Worm (Caenorhabditis elegans) whole organism, L1 larva: Measurements from ENCODE around the gene W02G9.3.

Experiments
- Y116A8C.19 ChIP-seq: sonication (generic microtip); optimal IDR thresholded peaks from 2 replicates; lab custom pipeline; 2016; ENCODE audit warnings: missing compliant biosample characterization, missing genetic modification characterization, borderline replicate concordance
- aha-1 ChIP-seq: fragments of 150-350 bp; optimal IDR thresholded peaks from 2 replicates; lab custom pipeline; 2014; ENCODE audit warnings: missing biosample characterization, missing genetic modification characterization
- ama-1 ChIP-seq: fragments of 150-350 bp; optimal IDR thresholded peaks from 2 replicates; lab custom pipeline; 2014
- blmp-1 ChIP-seq: fragments of 150-350 bp; optimal IDR thresholded peaks from 2 replicates; lab custom pipeline; 2014; ENCODE audit warnings: missing biosample characterization, missing genetic modification characterization
- ceh-8 ChIP-seq: fragments of 200-800 bp; sonication (Bioruptor generic); optimal IDR thresholded peaks from 2 replicates; lab custom pipeline; 2018; ENCODE audit warnings: mild to moderate bottlenecking, missing genetic modification characterization, moderate library complexity, missing compliant biosample characterization
- ceh-82 ChIP-seq, 3 experiments: fragments of 150-350 bp in 1 of 3; sonication (generic microtip) in 2 of 3; optimal IDR thresholded peaks; 2 replicates each; lab custom pipeline; 2014 to 2017; ENCODE audit warnings: missing biosample characterization in 3 of 3, missing genetic modification characterization in 3 of 3
- ceh-88 ChIP-seq: fragments of 200-800 bp; sonication (Bioruptor generic); IDR thresholded peaks from 2 replicates; pipeline ENCODE4 v1.3.6; 2022; ENCODE audit warnings: missing genetic modification characterization, missing compliant biosample characterization
- ceh-90 ChIP-seq: sonication (generic microtip); optimal IDR thresholded peaks from 2 replicates; lab custom pipeline; 2016; ENCODE audit warnings: missing genetic modification characterization, missing compliant biosample characterization
- efl-1 ChIP-seq, 4 experiments: fragments of 150-350 bp; optimal IDR thresholded peaks in 3 of 4; peaks in 1 of 4; 1 replicate in 1 of 4; 2 replicates in 3 of 4; lab custom pipeline; 2014; ENCODE audit warnings: missing biosample characterization in 2 of 4, missing genetic modification characterization in 2 of 4, missing genetic modification reagents in 2 of 4
- efl-3 ChIP-seq: fragments of 200-800 bp; sonication (Bioruptor generic); optimal IDR thresholded peaks from 2 replicates; lab custom pipeline; 2018; ENCODE audit warnings: mild to moderate bottlenecking, missing genetic modification characterization, missing compliant biosample characterization
- egl-27 ChIP-seq, 2 experiments: fragments of 150-350 bp in 1 of 2; sonication (generic microtip); optimal IDR thresholded peaks; 3 replicates each; lab custom pipeline; 2017 to 2018; ENCODE audit warnings: missing biosample characterization in 2 of 2, missing genetic modification characterization in 2 of 2, missing genetic modification reagents in 2 of 2
- elt-2 ChIP-seq: sonication (generic microtip); optimal IDR thresholded peaks from 2 replicates; lab custom pipeline; 2016; ENCODE audit warnings: missing genetic modification characterization, mild to moderate bottlenecking, inconsistent platforms, missing compliant biosample characterization, missing genetic modification reagents
- ets-5 ChIP-seq: fragments of 200-800 bp; sonication (Bioruptor generic); IDR thresholded peaks from 2 replicates; pipeline ENCODE4 v1.3.6; 2022; ENCODE audit warnings: missing genetic modification characterization, missing compliant biosample characterization
- fkh-10 ChIP-seq: sonication (generic microtip); optimal IDR thresholded peaks from 2 replicates; lab custom pipeline; 2017; ENCODE audit warnings: missing biosample characterization, missing genetic modification reagents, missing genetic modification characterization
- fkh-4 ChIP-seq: sonication (generic microtip); optimal IDR thresholded peaks from 2 replicates; lab custom pipeline; 2016; ENCODE audit warnings: missing compliant biosample characterization, missing genetic modification characterization, borderline replicate concordance
- fkh-8 ChIP-seq: sonication (generic microtip); optimal IDR thresholded peaks from 2 replicates; lab custom pipeline; 2016; ENCODE audit warnings: mild to moderate bottlenecking, missing genetic modification characterization, missing compliant biosample characterization
- grh-1 ChIP-seq: fragments of 200-800 bp; sonication (Bioruptor generic); IDR thresholded peaks from 2 replicates; pipeline ENCODE4 v1.3.6; 2022; ENCODE audit warnings: missing genetic modification reagents, missing genetic modification characterization, missing compliant biosample characterization
- hpl-2 ChIP-seq: fragments of 150-350 bp; optimal IDR thresholded peaks from 2 replicates; lab custom pipeline; 2014; ENCODE audit warnings: missing biosample characterization, missing genetic modification reagents, missing genetic modification characterization
- lin-14 ChIP-seq: fragments of 200-800 bp; sonication (Bioruptor generic); optimal IDR thresholded peaks from 2 replicates; lab custom pipeline; 2018; ENCODE audit warnings: mild to moderate bottlenecking, missing genetic modification characterization, moderate library complexity, missing compliant biosample characterization
- lin-35 ChIP-seq, 2 experiments: fragments of 150-350 bp; optimal IDR thresholded peaks; 2 replicates each; lab custom pipeline; 2014; ENCODE audit warnings: missing biosample characterization in 2 of 2, missing genetic modification characterization in 2 of 2, missing genetic modification reagents in 2 of 2
- mab-9 ChIP-seq: fragments of 200-800 bp; sonication (Bioruptor generic); IDR thresholded peaks from 2 replicates; pipeline ENCODE4 v1.3.6; 2022; ENCODE audit warnings: missing genetic modification reagents, missing genetic modification characterization, missing compliant biosample characterization
- nhr-11 ChIP-seq: fragments of 150-350 bp; optimal IDR thresholded peaks from 2 replicates; lab custom pipeline; 2014; ENCODE audit warnings: missing biosample characterization, missing genetic modification characterization
- nhr-19 ChIP-seq: fragments of 200-800 bp; sonication (Bioruptor generic); conservative IDR thresholded peaks from 2 replicates; pipeline ENCODE4 v1.3.6; 2022; ENCODE audit warnings: missing genetic modification characterization, missing compliant biosample characterization
- nhr-20 ChIP-seq: sonication (generic microtip); optimal IDR thresholded peaks from 2 replicates; lab custom pipeline; 2016; ENCODE audit warnings: mild to moderate bottlenecking, missing genetic modification characterization, missing compliant biosample characterization
- nhr-237 ChIP-seq: fragments of 150-350 bp; optimal IDR thresholded peaks from 2 replicates; lab custom pipeline; 2014; ENCODE audit warnings: missing biosample characterization, missing genetic modification characterization
- nhr-47 ChIP-seq: sonication (generic microtip); optimal IDR thresholded peaks from 2 replicates; lab custom pipeline; 2016; ENCODE audit warnings: mild to moderate bottlenecking, missing genetic modification characterization, moderate library complexity, missing compliant biosample characterization
- nhr-84 ChIP-seq: sonication (generic microtip); optimal IDR thresholded peaks from 2 replicates; lab custom pipeline; 2017; ENCODE audit warnings: missing biosample characterization, missing genetic modification characterization
- pax-3 ChIP-seq: fragments of 200-800 bp; sonication (Bioruptor generic); optimal IDR thresholded peaks from 2 replicates; lab custom pipeline; 2018; ENCODE audit warnings: mild to moderate bottlenecking, missing genetic modification characterization, moderate library complexity, missing compliant biosample characterization
- rnt-1 ChIP-seq: sonication (generic microtip); optimal IDR thresholded peaks from 2 replicates; lab custom pipeline; 2016; ENCODE audit warnings: mild to moderate bottlenecking, missing genetic modification characterization, moderate library complexity, missing compliant biosample characterization
- skn-1 ChIP-seq: fragments of 150-350 bp; optimal IDR thresholded peaks from 2 replicates; lab custom pipeline; 2014; ENCODE audit warnings: missing biosample characterization, missing genetic modification characterization
- sox-4 ChIP-seq: sonication (generic microtip); optimal IDR thresholded peaks from 2 replicates; lab custom pipeline; 2016; ENCODE audit warnings: missing genetic modification characterization, missing compliant biosample characterization
- sptf-1 ChIP-seq: fragments of 150-350 bp; optimal IDR thresholded peaks from 2 replicates; lab custom pipeline; 2014; ENCODE audit warnings: missing biosample characterization, missing genetic modification characterization
- sup-37 ChIP-seq: fragments of 200-800 bp; sonication (Bioruptor generic); optimal IDR thresholded peaks from 2 replicates; lab custom pipeline; 2018; ENCODE audit warnings: mild to moderate bottlenecking, missing genetic modification characterization, missing compliant biosample characterization
- unc-30 ChIP-seq: sonication (generic microtip); optimal IDR thresholded peaks from 2 replicates; lab custom pipeline; 2017; ENCODE audit warnings: missing biosample characterization, missing genetic modification characterization
- unc-62 ChIP-seq: fragments of 150-350 bp; optimal IDR thresholded peaks from 2 replicates; lab custom pipeline; 2014; ENCODE audit warnings: missing biosample characterization, missing genetic modification reagents, missing genetic modification characterization
- unc-86 ChIP-seq: sonication (generic microtip); optimal IDR thresholded peaks from 2 replicates; lab custom pipeline; 2016; ENCODE audit warnings: missing genetic modification characterization, missing compliant biosample characterization
- vab-15 ChIP-seq: sonication (generic microtip); optimal IDR thresholded peaks from 2 replicates; lab custom pipeline; 2017; ENCODE audit warnings: missing genotype, mild to moderate bottlenecking, missing genetic modification characterization, missing compliant biosample characterization
- xbp-1 ChIP-seq: sonication (generic microtip); optimal IDR thresholded peaks from 2 replicates; lab custom pipeline; 2016; ENCODE audit warnings: missing genetic modification characterization, missing compliant biosample characterization
- ztf-11 ChIP-seq, 2 experiments: sonication (generic microtip); optimal IDR thresholded peaks; 2 replicates each; lab custom pipeline; 2016 to 2017; ENCODE audit warnings: missing genetic modification characterization in 2 of 2, missing biosample characterization in 1 of 2, missing compliant biosample characterization in 1 of 2

W02G9.3 gene

ce11 chrV:2702883-2703282 lies 30.1 kb downstream of the W02G9.3 start:
- TF ChIP-seq ama-1 (lab: Kevin White, UChicago) (no peak), grh-1 (GFP tag; lab: Robert Waterston, UW) (no peak), nhr-237 (tag; lab: Kevin White, UChicago) (no peak), fkh-10 (GFP tag; lab: Kevin White, UChicago) (no peak), unc-86 (no peak)

- TF ChIP-seq nhr-20 (tag; lab: Kevin White, UChicago), result no peak
- no peak for TF ChIP-seq ztf-11 (tag; optimal IDR thresholded peaks at IDR 0.05; lab: Kevin White, UChicago)
- no peak for TF ChIP-seq lin-14
- no peak for TF ChIP-seq blmp-1
- TF ChIP-seq Y116A8C.19, result no peak
- no peak for TF ChIP-seq fkh-8 (tag; lab: Kevin White, UChicago)
- TF ChIP-seq sptf-1 (tag; lab: Kevin White, UChicago), result no peak
- TF ChIP-seq unc-30 (tag; lab: Kevin White, UChicago), result no peak
- TF ChIP-seq ceh-82 (tag; optimal IDR thresholded peaks at IDR 0.05; lab: Kevin White, UChicago), result no peak
- no peak for TF ChIP-seq ama-1 (lab: Kevin White, UChicago)
- TF ChIP-seq skn-1, result no peak
- TF ChIP-seq vab-15, result no peak
- no peak for TF ChIP-seq nhr-19 (GFP tag; lab: Robert Waterston, UW)
- TF ChIP-seq ceh-8 (GFP tag; lab: Kevin White, UChicago), result no peak
- TF ChIP-seq efl-1 (optimal IDR thresholded peaks at IDR 0.05; lab: Kevin White, UChicago), result no peak
- no peak for TF ChIP-seq efl-1 (GFP tag; optimal IDR thresholded peaks at IDR 0.05 in 1 of 2; lab: Kevin White, UChicago)
Observed at ce11 chrV:2703299-2703698, 30.5 kb downstream of the W02G9.3 start.

ce11 chrV:2706379-2706778 lies 33.6 kb downstream of the W02G9.3 start:
- TF ChIP-seq xbp-1 (tag; lab: Kevin White, UChicago) (no peak), efl-1 (optimal IDR thresholded peaks at IDR 0.05; lab: Kevin White, UChicago) (no peak), efl-1 (GFP tag; optimal IDR thresholded peaks at IDR 0.05 in 1 of 2; lab: Kevin White, UChicago) (peak in 1 of 2 experiments; percentile 71)

ce11 chrV:2710192-2710591 lies 37.4 kb downstream of the W02G9.3 start:
- TF ChIP-seq nhr-47 (tag; lab: Kevin White, UChicago) (no peak), efl-1 (optimal IDR thresholded peaks at IDR 0.05; lab: Kevin White, UChicago) (no peak), efl-1 (GFP tag; optimal IDR thresholded peaks at IDR 0.05 in 1 of 2; lab: Kevin White, UChicago) (no peak), nhr-84 (tag; lab: Kevin White, UChicago) (no peak), ceh-88 (no peak), efl-3 (GFP tag; lab: Kevin White, UChicago) (no peak), ama-1 (lab: Kevin White, UChicago) (no peak), sup-37 (no peak)

DNA sequence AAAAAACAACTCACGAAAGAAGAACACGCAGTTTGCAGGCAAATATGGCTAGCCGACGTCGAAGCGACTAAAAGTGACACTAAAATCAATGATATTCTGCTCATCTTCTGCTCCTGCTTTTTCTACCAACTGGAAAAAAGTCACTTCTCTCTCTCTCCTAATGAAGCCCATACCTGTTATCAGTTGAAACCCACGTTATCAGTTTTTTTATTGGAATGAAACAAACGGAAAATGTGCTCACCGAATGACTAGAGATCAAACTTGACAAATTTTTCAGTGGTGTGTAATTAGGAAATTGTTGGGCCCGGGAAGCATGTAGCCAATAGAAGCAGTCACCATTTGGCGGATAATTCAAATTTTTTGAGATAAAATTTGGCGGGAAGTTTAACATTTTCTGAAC lies 38.6 kb downstream of the W02G9.3 start, which contains the start of gene C24B9.3:
Gene C24B9.3 (minus strand): TSS at position 171 of the 400 bp plus-strand sequence.
- peak; percentile 63 for TF ChIP-seq elt-2
- TF ChIP-seq grh-1 (GFP tag; lab: Robert Waterston, UW), result no peak
- TF ChIP-seq lin-35 (GFP tag; optimal IDR thresholded peaks at IDR 0.05; lab: Kevin White, UChicago), result peak in 1 of 2 experiments; percentile 11
- no peak for TF ChIP-seq mab-9
- TF ChIP-seq, all 84 proteins: peak for 2

ce11 chrV:2713532-2713931 lies 40.7 kb downstream of the W02G9.3 start, which contains the start of gene srt-28:
srt-28 (minus strand) TSS chrV:2713632.
- TF ChIP-seq lin-35 (GFP tag; optimal IDR thresholded peaks at IDR 0.05; lab: Kevin White, UChicago) (no peak), pax-3 (tag; lab: Kevin White, UChicago) (peak; percentile 18)

DNA sequence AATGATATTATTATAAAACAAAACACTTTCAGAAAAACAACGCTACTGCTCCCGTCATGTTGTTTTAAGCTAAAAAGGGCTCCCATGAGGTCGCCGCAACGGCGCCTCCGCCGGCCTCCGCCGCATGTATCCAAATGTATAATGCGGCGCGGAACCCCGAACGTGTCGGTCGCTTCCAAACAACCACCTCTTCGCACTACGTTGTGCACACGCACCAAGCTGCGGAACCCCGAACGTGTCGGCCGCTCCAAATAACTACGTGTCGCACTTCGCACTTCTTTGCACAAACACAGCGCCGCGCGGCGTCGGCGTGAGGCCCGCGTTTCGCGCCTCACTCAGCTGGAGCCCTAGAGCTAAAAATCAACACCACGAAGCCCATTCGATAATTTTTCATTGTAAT lies 44.1 kb downstream of the W02G9.3 start:
- TF ChIP-seq ets-5 (GFP tag; lab: Robert Waterston, UW), result no peak
- no peak for TF ChIP-seq skn-1
- no peak for TF ChIP-seq grh-1 (GFP tag; lab: Robert Waterston, UW)
- TF ChIP-seq sox-4 (tag; lab: Kevin White, UChicago), result no peak
- no peak for TF ChIP-seq egl-27 (tag; optimal IDR thresholded peaks at IDR 0.05; lab: Kevin White, UChicago)
- TF ChIP-seq ceh-88, result no peak
- no peak for TF ChIP-seq nhr-11 (tag; lab: Kevin White, UChicago)
- TF ChIP-seq fkh-4 (tag; lab: Kevin White, UChicago), result no peak
- no peak for TF ChIP-seq aha-1 (tag; lab: Kevin White, UChicago)
- no peak for TF ChIP-seq hpl-2 (GFP tag; lab: Kevin White, UChicago)
- TF ChIP-seq ceh-90, result no peak
- TF ChIP-seq nhr-19 (GFP tag; lab: Robert Waterston, UW), result no peak
- no peak for TF ChIP-seq rnt-1 (tag; lab: Kevin White, UChicago)
- TF ChIP-seq unc-62, result no peak
